Worm (Caenorhabditis elegans): ENCODE results near the gene vit-6.

The vit-6 gene

ce11 chrIV:8289580-8290323 lies 28.8 kb downstream of the vit-6 start, which contains the start of gene daf-31 (continued):
- TF ChIP-seq fos-1 (tag; optimal IDR thresholded peaks at IDR 0.05) (peak; percentile 31), unc-39 (tag; optimal IDR thresholded peaks at IDR 0.05) (no peak), nhr-129 (tag; optimal IDR thresholded peaks at IDR 0.05) (peak; percentile 57), ceh-82 (tag; optimal IDR thresholded peaks at IDR 0.05) (no peak), aly-2 (tag; optimal IDR thresholded peaks at IDR 0.05) (no peak), mdl-1 (tag; optimal IDR thresholded peaks at IDR 0.05) (no peak), unc-55 (GFP tag; optimal IDR thresholded peaks at IDR 0.05) (peak; percentile 76), nhr-10 (tag; optimal IDR thresholded peaks at IDR 0.05) (no peak), mab-5 (tag; optimal IDR thresholded peaks at IDR 0.05) (no peak), ztf-1 (GFP tag; conservative IDR thresholded peaks at IDR 0.05) (no peak)

ce11 chrIV:8291232-8291631 lies 30.3 kb downstream of the vit-6 start, which contains the start of gene K07H8.2:
TSS of gene K07H8.2 (plus strand) at chrIV:8291532.
- no peak for TF ChIP-seq lin-39 (tag; optimal IDR thresholded peaks at IDR 0.05)
- no peak for TF ChIP-seq sma-3 (GFP tag; optimal IDR thresholded peaks at IDR 0.05)
- no peak for TF ChIP-seq skn-1 (tag; optimal IDR thresholded peaks at IDR 0.05)
- no peak for TF ChIP-seq gmeb-1 (tag; optimal IDR thresholded peaks at IDR 0.05)
- TF ChIP-seq R02D3.7 (tag; optimal IDR thresholded peaks at IDR 0.05), result no peak
- no peak for TF ChIP-seq C34F6.9 (tag; optimal IDR thresholded peaks at IDR 0.05)
- no peak for TF ChIP-seq crh-2 (tag; optimal IDR thresholded peaks at IDR 0.05)
- no peak for TF ChIP-seq fos-1 (tag; optimal IDR thresholded peaks at IDR 0.05)
- no peak for TF ChIP-seq nhr-237 (tag; optimal IDR thresholded peaks at IDR 0.05)

- TF ChIP-seq alr-1 (tag; optimal IDR thresholded peaks at IDR 0.05), result no peak
These were observed 33.7 kb downstream of the vit-6 start, which contains the start of gene tbce-1 for ce11 chrIV:8294650-8295049. TSS of gene tbce-1 (plus strand) at chrIV:8294690.

- TF ChIP-seq dmd-4 (tag; optimal IDR thresholded peaks at IDR 0.05) (no peak), sma-9 (GFP tag; optimal IDR thresholded peaks at IDR 0.05) (no peak), sma-9 (tag; optimal IDR thresholded peaks at IDR 0.05) (no peak), nhr-21 (tag; optimal IDR thresholded peaks at IDR 0.05) (no peak), Y55F3AM.14 (GFP tag; optimal IDR thresholded peaks at IDR 0.05) (no peak), sma-3 (GFP tag; optimal IDR thresholded peaks at IDR 0.05) (no peak), alr-1 (tag; optimal IDR thresholded peaks at IDR 0.05) (no peak), mbf-1 (tag; optimal IDR thresholded peaks at IDR 0.05) (no peak), nhr-10 (tag; optimal IDR thresholded peaks at IDR 0.05) (no peak), mdl-1 (tag; optimal IDR thresholded peaks at IDR 0.05) (no peak), zag-1 (tag; optimal IDR thresholded peaks at IDR 0.05) (no peak), unc-55 (GFP tag; optimal IDR thresholded peaks at IDR 0.05) (no peak), unc-62 (GFP tag; optimal IDR thresholded peaks at IDR 0.05) (no peak), peb-1 (tag; optimal IDR thresholded peaks at IDR 0.05) (no peak), sem-4 (tag; optimal IDR thresholded peaks at IDR 0.05) (no peak)
These were observed 36.2 kb downstream of the vit-6 start, which contains the start of gene nprl-3 for ce11 chrIV:8297192-8297591. TSS of gene nprl-3 (plus strand) at chrIV:8297492.

ce11 chrIV:8299636-8300035 lies 38.7 kb downstream of the vit-6 start, which contains the start of gene F35H10.6:
TSS of gene F35H10.6 (plus strand) at chrIV:8299936.
- TF ChIP-seq ztf-4 (tag; optimal IDR thresholded peaks at IDR 0.05), result no peak
- TF ChIP-seq lin-11 (tag; optimal IDR thresholded peaks at IDR 0.05), result no peak
- no peak for TF ChIP-seq ztf-11 (tag; optimal IDR thresholded peaks at IDR 0.05)
- no peak for TF ChIP-seq nhr-237 (tag; optimal IDR thresholded peaks at IDR 0.05)

- TF ChIP-seq mab-5 (tag; optimal IDR thresholded peaks at IDR 0.05) (no peak), zag-1 (tag; optimal IDR thresholded peaks at IDR 0.05) (no peak), nhr-77 (tag; optimal IDR thresholded peaks at IDR 0.05) (no peak), lin-11 (tag; optimal IDR thresholded peaks at IDR 0.05) (no peak), nhr-25 (tag; optimal IDR thresholded peaks at IDR 0.05) (no peak), ama-1 (optimal IDR thresholded peaks at IDR 0.05) (no peak), crh-2 (tag; optimal IDR thresholded peaks at IDR 0.05) (no peak), snpc-4 (tag; optimal IDR thresholded peaks at IDR 0.05) (no peak), aly-2 (tag; optimal IDR thresholded peaks at IDR 0.05) (no peak), fos-1 (tag; optimal IDR thresholded peaks at IDR 0.05) (no peak), ztf-1 (GFP tag; conservative IDR thresholded peaks at IDR 0.05) (no peak), unc-62 (GFP tag; optimal IDR thresholded peaks at IDR 0.05) (no peak), egl-27 (tag; optimal IDR thresholded peaks at IDR 0.05) (no peak), F13H6.1 (tag; optimal IDR thresholded peaks at IDR 0.05) (no peak)
These were observed 39.5 kb downstream of the vit-6 start, which contains the start of gene F35H10.5 for ce11 chrIV:8300468-8300867. TSS of gene F35H10.5 (plus strand) at chrIV:8300768.
